5 fruit fly cellular contexts compared by ENCODE assay signal in the genomic region with DNA sequence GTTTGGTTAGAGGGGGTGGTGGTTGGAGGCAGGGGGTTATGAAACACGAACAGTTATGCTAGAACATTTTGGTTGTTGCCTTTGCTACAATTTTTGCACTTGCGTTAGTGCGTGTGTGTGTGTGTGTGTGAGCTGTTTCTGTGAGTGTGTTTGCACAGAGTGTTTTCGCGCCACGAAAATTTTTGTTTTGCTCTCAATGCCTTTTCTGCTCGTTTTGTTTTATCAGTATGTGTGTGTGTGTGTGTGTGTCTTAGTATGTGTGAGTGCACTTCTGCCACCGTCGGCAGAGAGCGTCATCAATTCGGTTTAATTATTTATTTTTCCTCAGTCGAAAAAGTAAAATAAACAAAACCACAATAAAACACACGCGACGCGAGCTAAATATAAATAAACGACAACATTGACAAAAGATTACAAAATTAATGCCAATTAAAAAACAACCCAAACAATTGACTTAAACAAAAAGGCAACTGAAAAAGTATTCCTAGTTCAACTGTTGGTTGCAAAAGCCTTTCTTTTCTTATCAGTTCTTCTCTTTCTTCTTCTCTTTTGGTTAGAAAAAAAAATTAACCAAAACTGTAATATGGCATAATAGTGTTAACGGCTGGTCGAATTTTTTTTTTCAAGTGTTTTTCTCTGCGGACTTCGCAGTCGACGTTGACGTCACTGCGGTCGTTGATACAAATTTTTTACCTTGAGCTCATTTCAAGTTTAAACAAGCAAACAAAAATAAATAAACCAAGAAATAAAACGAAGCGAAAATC.
TF ChIP-seq lines count a peak whose summit lies in the region.

No protein-coding gene starts in this region.

TF ChIP-seq in whole organism, adult, 20 proteins besides CTCF, POLR2A, EP300 and RAD21 (continued from another document):
- TF ChIP-seq CG33017 (tag; optimal IDR thresholded peaks at IDR 0.05; lab: Kevin White, UChicago) (no peak), Mnt (GFP tag; optimal IDR thresholded peaks at IDR 0.05; lab: Kevin White, UChicago) (peak; percentile 31), cnc (optimal IDR thresholded peaks at IDR 0.05; lab: Kevin White, UChicago) (no peak), CG14711 (tag; optimal IDR thresholded peaks at IDR 0.05; lab: Kevin White, UChicago) (peak; percentile 39)

TF ChIP-seq in whole organism, embryonic, 481 proteins besides CTCF, POLR2A, EP300 and RAD21 (continued from another document and continues in another):
- TF ChIP-seq dimm (GFP tag; IDR thresholded peaks at IDR 0.05; lab: Robert Waterston, UW) (no peak), ci (GFP tag; IDR thresholded peaks at IDR 0.05; lab: Robert Waterston, UW) (no peak), pan (optimal IDR thresholded peaks at IDR 0.05; lab: Kevin White, UChicago) (no peak), pan (GFP tag; optimal IDR thresholded peaks at IDR 0.05 in 1 of 2, IDR thresholded peaks at IDR 0.05 in 1 of 2) (peak in 1 of 2 experiments; percentile 13), CG11560 (tag; IDR thresholded peaks at IDR 0.05; lab: Robert Waterston, UW) (no peak), Nf-YC (tag; optimal IDR thresholded peaks at IDR 0.05; lab: Kevin White, UChicago) (no peak), CG34376 (GFP tag; optimal IDR thresholded peaks at IDR 0.05; lab: Kevin White, UChicago) (no peak), CG18262 (tag; optimal IDR thresholded peaks at IDR 0.05; lab: Kevin White, UChicago) (peak; percentile 25), ftz-f1 (GFP tag; optimal IDR thresholded peaks at IDR 0.05; lab: Kevin White, UChicago) (no peak), lbe (GFP tag; optimal IDR thresholded peaks at IDR 0.05; lab: Kevin White, UChicago) (peak; percentile 65), HHEX (GFP tag; optimal IDR thresholded peaks at IDR 0.05; lab: Kevin White, UChicago) (peak; percentile 6), cato (GFP tag; optimal IDR thresholded peaks at IDR 0.05; lab: Kevin White, UChicago; ENCODE audit: borderline replicate concordance) (no peak), bowl (GFP tag; IDR thresholded peaks at IDR 0.05; lab: Robert Waterston, UW) (no peak), sr (GFP tag; IDR thresholded peaks at IDR 0.05; lab: Robert Waterston, UW) (no peak), caup (GFP tag; optimal IDR thresholded peaks at IDR 0.05; lab: Kevin White, UChicago; ENCODE audit: severe bottlenecking) (peak; percentile 14), chif (GFP tag; optimal IDR thresholded peaks at IDR 0.05; lab: Kevin White, UChicago) (peak in 1 of 2 experiments; percentile 41), CG30403 (GFP tag; optimal IDR thresholded peaks at IDR 0.05; lab: Kevin White, UChicago) (peak; percentile 39), CHES-1-like (GFP tag; optimal IDR thresholded peaks at IDR 0.05; lab: Kevin White, UChicago) (peak; percentile 6), mirr (GFP tag; optimal IDR thresholded peaks at IDR 0.05; lab: Kevin White, UChicago) (peak; percentile 30), fru (optimal IDR thresholded peaks at IDR 0.05; lab: Kevin White, UChicago) (no peak), CG11695 (GFP tag; IDR thresholded peaks at IDR 0.05; lab: Robert Waterston, UW) (peak; percentile 58; the same call in 1 of the 3 replicates), Blimp-1 (GFP tag; optimal IDR thresholded peaks at IDR 0.05; lab: Kevin White, UChicago) (peak; percentile 9), crc (GFP tag; optimal IDR thresholded peaks at IDR 0.05; lab: Kevin White, UChicago) (peak; percentile 24), CG7271 (tag; optimal IDR thresholded peaks at IDR 0.05; lab: Kevin White, UChicago) (no peak), bbx (GFP tag; IDR thresholded peaks at IDR 0.05; lab: Robert Waterston, UW; ENCODE audit: partially characterized antibody) (no peak), CG2202 (tag; optimal IDR thresholded peaks at IDR 0.05; lab: Kevin White, UChicago) (no peak), CG17359 (tag; optimal IDR thresholded peaks at IDR 0.05; lab: Kevin White, UChicago) (peak; percentile 11), fd64A (GFP tag; optimal IDR thresholded peaks at IDR 0.05; lab: Kevin White, UChicago) (no peak), CG7839 (tag; optimal IDR thresholded peaks at IDR 0.05; lab: Kevin White, UChicago) (peak; percentile 64)

TF ChIP-seq in whole organism, prepupa, 60 proteins besides CTCF, POLR2A, EP300 and RAD21 (continued from another document and continues in another):
- TF ChIP-seq CG8119 (GFP tag; IDR thresholded peaks at IDR 0.05; lab: Robert Waterston, UW) (peak; percentile 63; the same call in 1 of the 3 replicates), esn (GFP tag; optimal IDR thresholded peaks at IDR 0.05; lab: Kevin White, UChicago) (peak; percentile 88), CG16779 (tag; optimal IDR thresholded peaks at IDR 0.05; lab: Kevin White, UChicago) (peak; percentile 48), Sox102F (GFP tag; optimal IDR thresholded peaks at IDR 0.05; lab: Kevin White, UChicago) (peak; percentile 80), Eip75B (GFP tag; optimal IDR thresholded peaks at IDR 0.05; lab: Kevin White, UChicago) (peak; percentile 77), Ets21C (GFP tag; optimal IDR thresholded peaks at IDR 0.05; lab: Kevin White, UChicago) (peak; percentile 76), Hr38 (GFP tag; optimal IDR thresholded peaks at IDR 0.05; lab: Kevin White, UChicago) (no peak), svp (GFP tag; lab: Kevin White, UChicago) (peak; percentile 96), Eip78C (GFP tag; lab: Kevin White, UChicago) (peak; percentile 93), CG3919 (GFP tag; optimal IDR thresholded peaks at IDR 0.05; lab: Kevin White, UChicago) (peak; percentile 56), vri (GFP tag; optimal IDR thresholded peaks at IDR 0.05; lab: Kevin White, UChicago) (peak; percentile 95), CG4318 (GFP tag; optimal IDR thresholded peaks at IDR 0.05; lab: Kevin White, UChicago) (no peak), fkh (GFP tag; optimal IDR thresholded peaks at IDR 0.05; lab: Kevin White, UChicago) (peak; percentile 49), ss (GFP tag; optimal IDR thresholded peaks at IDR 0.05; lab: Kevin White, UChicago) (peak; percentile 64 to 65), Blimp-1 (GFP tag; optimal IDR thresholded peaks at IDR 0.05; lab: Kevin White, UChicago) (peak; percentile 71), CG9139 (GFP tag; optimal IDR thresholded peaks at IDR 0.05; lab: Kevin White, UChicago) (no peak), CG32006 (GFP tag; optimal IDR thresholded peaks at IDR 0.05; lab: Kevin White, UChicago) (peak; percentile 22), Eip93F (GFP tag; optimal IDR thresholded peaks at IDR 0.05; lab: Kevin White, UChicago) (peak; percentile 50), CG1621 (tag; optimal IDR thresholded peaks at IDR 0.05; lab: Kevin White, UChicago) (no peak), CG7368 (GFP tag; optimal IDR thresholded peaks at IDR 0.05; lab: Kevin White, UChicago) (peak; percentile 30), spab (GFP tag; optimal IDR thresholded peaks at IDR 0.05; lab: Kevin White, UChicago) (peak; percentile 27), salr (GFP tag; optimal IDR thresholded peaks at IDR 0.05; lab: Kevin White, UChicago) (no peak), CG6163 (GFP tag; IDR thresholded peaks at IDR 0.05; lab: Robert Waterston, UW) (peak; percentile 59), CG31627 (GFP tag; optimal IDR thresholded peaks at IDR 0.05; lab: Kevin White, UChicago) (peak; percentile 83), eg (GFP tag; IDR thresholded peaks at IDR 0.05; lab: Robert Waterston, UW) (peak; percentile 75), CG11902 (GFP tag; optimal IDR thresholded peaks at IDR 0.05; lab: Kevin White, UChicago) (peak; percentile 62), Sox14 (GFP tag; optimal IDR thresholded peaks at IDR 0.05; lab: Kevin White, UChicago) (peak; percentile 77), Hr39 (GFP tag; optimal IDR thresholded peaks at IDR 0.05; lab: Kevin White, UChicago) (peak; percentile 82), Ets96B (tag; optimal IDR thresholded peaks at IDR 0.05; lab: Kevin White, UChicago) (peak; percentile 14), Gug (GFP tag; IDR thresholded peaks at IDR 0.05; lab: Robert Waterston, UW) (peak; percentile 40; the same call in 1 of the 2 replicates), Sox15 (GFP tag; optimal IDR thresholded peaks at IDR 0.05; lab: Kevin White, UChicago) (peak; percentile 58)

TF ChIP-seq in whole organism, pupa, 21 proteins besides CTCF, POLR2A, EP300 and RAD21 (continued from another document):
- TF ChIP-seq EcR (GFP tag; optimal IDR thresholded peaks at IDR 0.05; lab: Kevin White, UChicago) (peak; percentile 57), D1 (tag; optimal IDR thresholded peaks at IDR 0.05; lab: Kevin White, UChicago) (no peak)

TF ChIP-seq in whole organism, wandering third instar larva, 38 proteins besides CTCF, POLR2A, EP300 and RAD21 (continued from another document):
- peak; percentile 76 for TF ChIP-seq psq (GFP tag; optimal IDR thresholded peaks at IDR 0.05; lab: Kevin White, UChicago)
- peak; percentile 5 for TF ChIP-seq CG9705 (GFP tag; optimal IDR thresholded peaks at IDR 0.05; lab: Kevin White, UChicago)
- TF ChIP-seq HLH106 (tag; optimal IDR thresholded peaks at IDR 0.05; lab: Kevin White, UChicago), result peak; percentile 73
- TF ChIP-seq fru (GFP tag; optimal IDR thresholded peaks at IDR 0.05; lab: Kevin White, UChicago), result peak; percentile 88
- no peak for TF ChIP-seq GATAd (GFP tag; optimal IDR thresholded peaks at IDR 0.05; lab: Kevin White, UChicago)
- peak; percentile 83 for TF ChIP-seq ey (GFP tag; optimal IDR thresholded peaks at IDR 0.05; lab: Kevin White, UChicago)
